Worm (Caenorhabditis elegans): ENCODE data around the gene mmab-1.
A peak's percentile ranks its signal among the peaks of the same experiment; 100 is the strongest.

The mmab-1 gene

DNA sequence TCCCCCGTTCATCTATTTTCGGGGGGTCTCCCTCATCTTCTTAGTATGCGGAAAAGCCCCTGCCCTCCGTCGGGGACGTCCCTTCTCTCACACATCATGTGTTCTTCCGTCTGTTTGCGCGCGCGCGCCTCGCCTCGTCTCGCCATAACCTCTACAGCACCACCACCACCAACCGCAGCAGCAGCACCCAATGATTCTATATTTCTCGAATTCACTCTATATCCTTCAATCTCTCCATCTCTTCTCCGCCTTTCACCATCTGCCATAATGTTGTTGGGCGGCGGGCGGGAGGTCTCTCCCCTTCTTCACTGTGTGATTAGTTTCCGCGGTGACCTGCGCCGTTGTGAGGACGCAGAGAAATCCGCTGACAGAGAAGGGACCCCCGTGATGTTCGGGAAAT is 25.4 kb upstream of the mmab-1 start (continued):
- no peak for TF ChIP-seq let-607 (tag; optimal IDR thresholded peaks at IDR 0.05)
- no peak for TF ChIP-seq snpc-1.1 (tag; optimal IDR thresholded peaks at IDR 0.05; ENCODE audit: insufficient read depth)
- TF ChIP-seq ceh-58 (GFP tag; IDR thresholded peaks at IDR 0.05) = no peak
- TF ChIP-seq unc-130 (GFP tag; optimal IDR thresholded peaks at IDR 0.05) = no peak
- no peak for TF ChIP-seq F10E7.11 (tag; optimal IDR thresholded peaks at IDR 0.05)
- no peak for TF ChIP-seq hlh-12 (tag; optimal IDR thresholded peaks at IDR 0.05)
- no peak for TF ChIP-seq attf-3 (GFP tag; conservative IDR thresholded peaks at IDR 0.05)
- TF ChIP-seq F52B5.7 (tag; optimal IDR thresholded peaks at IDR 0.05) = no peak
- no peak for TF ChIP-seq madf-3 (GFP tag; IDR thresholded peaks at IDR 0.05)
- TF ChIP-seq tbp1 (GFP tag; optimal IDR thresholded peaks at IDR 0.05) = no peak
- peak; percentile 5 for TF ChIP-seq him-1 (tag; optimal IDR thresholded peaks at IDR 0.05)
- TF ChIP-seq B0019.2 (GFP tag; conservative IDR thresholded peaks at IDR 0.05) = no peak
- TF ChIP-seq hsf-1 (GFP tag; IDR thresholded peaks at IDR 0.05) = no peak
- TF ChIP-seq K12H6.12 (tag; optimal IDR thresholded peaks at IDR 0.05) = no peak
- TF ChIP-seq nhr-179 (tag; optimal IDR thresholded peaks at IDR 0.05) = no peak
- TF ChIP-seq attf-5 (GFP tag; optimal IDR thresholded peaks at IDR 0.05) = no peak
- peak; percentile 56 for TF ChIP-seq chd-7 (tag; optimal IDR thresholded peaks at IDR 0.05)
- TF ChIP-seq zfh-2 (GFP tag; conservative IDR thresholded peaks at IDR 0.05) = peak; percentile 87
- TF ChIP-seq D2030.7 (GFP tag; IDR thresholded peaks at IDR 0.05) = no peak
- no peak for TF ChIP-seq cebp-1 (GFP tag; IDR thresholded peaks at IDR 0.05)
- no peak for TF ChIP-seq cebp-1 (tag; optimal IDR thresholded peaks at IDR 0.05)
- no peak for TF ChIP-seq mel-28 (tag; optimal IDR thresholded peaks at IDR 0.05; ENCODE audit: borderline replicate concordance)
- TF ChIP-seq F23B12.7 (tag; optimal IDR thresholded peaks at IDR 0.05; ENCODE audit: insufficient read depth) = no peak
- no peak for TF ChIP-seq cebp-2 (GFP tag; IDR thresholded peaks at IDR 0.05)
- no peak for TF ChIP-seq mes-4 (tag; optimal IDR thresholded peaks at IDR 0.05)
- TF ChIP-seq nfyb-1 (GFP tag; IDR thresholded peaks at IDR 0.05) = no peak
- TF ChIP-seq egl-44 (GFP tag; IDR thresholded peaks at IDR 0.05) = no peak
- no peak for TF ChIP-seq pha-4 (tag; optimal IDR thresholded peaks at IDR 0.05)
- no peak for TF ChIP-seq madf-8 (GFP tag; conservative IDR thresholded peaks at IDR 0.05)
- TF ChIP-seq somi-1 (GFP tag; optimal IDR thresholded peaks at IDR 0.05) = no peak
- TF ChIP-seq F57A8.1 (GFP tag; optimal IDR thresholded peaks at IDR 0.05) = no peak
- TF ChIP-seq tbx-9 (tag; optimal IDR thresholded peaks at IDR 0.05; ENCODE audit: borderline replicate concordance) = no peak
- TF ChIP-seq lsl-1 (GFP tag; optimal IDR thresholded peaks at IDR 0.05) = no peak
- TF ChIP-seq snpc-1.3 (tag; optimal IDR thresholded peaks at IDR 0.05; ENCODE audit: insufficient read depth) = no peak
- TF ChIP-seq ztf-22 (GFP tag; optimal IDR thresholded peaks at IDR 0.05) = no peak
- no peak for TF ChIP-seq Y95B8A.8 (GFP tag; IDR thresholded peaks at IDR 0.05)
- no peak for TF ChIP-seq lin-40 (tag; optimal IDR thresholded peaks at IDR 0.05)
- TF ChIP-seq ztf-18 (tag; optimal IDR thresholded peaks at IDR 0.05) = no peak

DNA sequence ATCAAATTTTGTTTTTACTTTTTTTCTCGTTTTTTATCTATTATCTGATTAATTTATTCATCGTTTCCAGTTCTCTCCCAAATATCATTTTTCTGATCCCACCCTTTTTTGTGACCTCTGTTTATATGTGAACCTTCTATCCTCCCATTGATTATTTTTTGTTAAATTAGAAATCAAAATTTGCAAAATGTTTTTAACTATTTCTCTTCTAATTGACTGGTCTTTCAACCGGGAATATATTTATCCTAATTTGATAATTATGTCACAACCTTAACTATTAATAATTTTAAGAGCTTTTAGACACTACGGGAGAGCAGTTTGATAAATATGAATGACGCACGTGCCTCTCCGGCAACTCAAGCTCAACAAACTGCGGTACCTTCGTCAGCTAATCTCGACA is 22.3 kb upstream of the mmab-1 start, which contains the start of gene ntl-9:
Gene ntl-9 (plus strand): TSS at position 301 of the 400 bp plus-strand sequence.
- TF ChIP-seq madf-10 (tag; optimal IDR thresholded peaks at IDR 0.05) (no peak), cebp-1 (GFP tag; IDR thresholded peaks at IDR 0.05) (no peak), cebp-1 (tag; optimal IDR thresholded peaks at IDR 0.05) (no peak), dpl-1 (GFP tag; optimal IDR thresholded peaks at IDR 0.05) (no peak), akir-1 (GFP tag; optimal IDR thresholded peaks at IDR 0.05) (no peak), lag-1 (GFP tag; IDR thresholded peaks at IDR 0.05) (no peak), nfyb-1 (GFP tag; IDR thresholded peaks at IDR 0.05) (no peak), F10E7.11 (tag; optimal IDR thresholded peaks at IDR 0.05) (no peak), ztf-18 (tag; optimal IDR thresholded peaks at IDR 0.05) (no peak), rec-8 (tag; optimal IDR thresholded peaks at IDR 0.05) (no peak)

Data from whole organism, young adult.